Worm (Caenorhabditis elegans): ENCODE results near the gene srbc-33.

Gene srbc-33

ce11 chrV:3442609-3443008 is 42.0 kb downstream of the srbc-33 start:
- TF ChIP-seq nhr-21 (tag; optimal IDR thresholded peaks at IDR 0.05) (no peak), ztf-4 (tag; optimal IDR thresholded peaks at IDR 0.05) (no peak), ceh-82 (tag; optimal IDR thresholded peaks at IDR 0.05) (no peak), lin-11 (tag; optimal IDR thresholded peaks at IDR 0.05) (no peak), ztf-11 (tag; optimal IDR thresholded peaks at IDR 0.05) (no peak), nhr-237 (tag; optimal IDR thresholded peaks at IDR 0.05) (no peak), aly-2 (tag; optimal IDR thresholded peaks at IDR 0.05) (no peak), elt-1 (tag; optimal IDR thresholded peaks at IDR 0.05) (no peak), crh-2 (tag; optimal IDR thresholded peaks at IDR 0.05) (no peak), dmd-4 (tag; optimal IDR thresholded peaks at IDR 0.05) (no peak), snpc-4 (tag; optimal IDR thresholded peaks at IDR 0.05) (no peak), lin-13 (GFP tag; optimal IDR thresholded peaks at IDR 0.05) (no peak), nhr-77 (tag; optimal IDR thresholded peaks at IDR 0.05) (no peak), skn-1 (tag; optimal IDR thresholded peaks at IDR 0.05) (no peak), nhr-6 (tag; optimal IDR thresholded peaks at IDR 0.05) (no peak), elt-3 (tag; optimal IDR thresholded peaks at IDR 0.05) (no peak)

Measured in whole organism, L2 larva.